Fruit fly (Drosophila melanogaster) whole organism, embryonic: ENCODE data around the gene CG17786.

Experiments used
- Atf3 ChIP-seq: fragments of 200-800 bp; sonication (Bioruptor generic); optimal IDR thresholded peaks from 3 replicates; lab custom pipeline; 2016; ENCODE audit warnings: missing biosample characterization, missing genetic modification characterization
- CG10543 ChIP-seq: fragments of 200-800 bp; sonication (Bioruptor generic); optimal IDR thresholded peaks from 3 replicates; lab custom pipeline; 2017; ENCODE audit warnings: missing biosample characterization, mild to moderate bottlenecking, missing genetic modification characterization, moderate library complexity
- CG10565 ChIP-seq: fragments of 200-800 bp; sonication (Bioruptor generic); optimal IDR thresholded peaks from 3 replicates; lab custom pipeline; 2016; ENCODE audit warnings: missing biosample characterization, mild to moderate bottlenecking, missing genetic modification characterization
- CG12299 ChIP-seq: fragments of 200-800 bp; sonication (Bioruptor generic); optimal IDR thresholded peaks from 2 replicates; lab custom pipeline; 2018; ENCODE audit warnings: missing biosample characterization, mild to moderate bottlenecking, missing genetic modification characterization
- CG1529 ChIP-seq: fragments of 200-800 bp; sonication (Bioruptor generic); optimal IDR thresholded peaks from 3 replicates; lab custom pipeline; 2018; ENCODE audit warnings: missing biosample characterization, missing genetic modification characterization
- CG15479 ChIP-seq: fragments of 200-800 bp; sonication (Bioruptor generic); optimal IDR thresholded peaks from 3 replicates; lab custom pipeline; 2019; ENCODE audit warnings: missing biosample characterization, mild to moderate bottlenecking, missing genetic modification characterization, moderate library complexity
- CG1602 ChIP-seq: fragments of 200-800 bp; sonication (Bioruptor generic); optimal IDR thresholded peaks from 3 replicates; lab custom pipeline; 2016; ENCODE audit warnings: missing biosample characterization, missing genetic modification characterization
- CG18619 ChIP-seq: fragments of 200-800 bp; sonication (Bioruptor generic); optimal IDR thresholded peaks from 3 replicates; lab custom pipeline; 2017; ENCODE audit warnings: missing biosample characterization, mild to moderate bottlenecking, missing genetic modification characterization
- CG30431 ChIP-seq: fragments of 200-800 bp; sonication (Bioruptor generic); optimal IDR thresholded peaks from 2 replicates; lab custom pipeline; 2017; ENCODE audit warnings: missing biosample characterization, missing genetic modification characterization
- CG3065 ChIP-seq: fragments of 200-800 bp; sonication (Bioruptor generic); optimal IDR thresholded peaks from 2 replicates; lab custom pipeline; 2016; ENCODE audit warnings: missing biosample characterization, missing genetic modification characterization
- CG33213 ChIP-seq: fragments of 200-800 bp; sonication (Bioruptor generic); optimal IDR thresholded peaks from 3 replicates; lab custom pipeline; 2016; ENCODE audit warnings: missing biosample characterization, missing genetic modification characterization
- CG33557 ChIP-seq: fragments of 200-800 bp; sonication (Bioruptor generic); optimal IDR thresholded peaks from 2 replicates; lab custom pipeline; 2019; ENCODE audit warnings: missing biosample characterization, mild to moderate bottlenecking, missing genetic modification characterization, moderate library complexity
- CG42726 ChIP-seq: fragments of 200-800 bp; sonication (Bioruptor generic); IDR thresholded peaks from 2 replicates; pipeline ENCODE4 v1.3.6; 2022; ENCODE audit warnings: missing biosample characterization, missing genetic modification characterization; ENCODE audit not compliant: partially characterized antibody
- CG4707 ChIP-seq: fragments of 200-800 bp; sonication (Bioruptor generic); optimal IDR thresholded peaks from 2 replicates; lab custom pipeline; 2018; ENCODE audit warnings: missing biosample characterization, mild to moderate bottlenecking, missing genetic modification characterization, moderate library complexity
- CG6813 ChIP-seq: fragments of 200-800 bp; sonication (Bioruptor generic); optimal IDR thresholded peaks from 2 replicates; lab custom pipeline; 2017; ENCODE audit warnings: missing biosample characterization, missing genetic modification characterization, mild to moderate bottlenecking, moderate library complexity, missing genetic modification reagents
- CG8924 ChIP-seq: fragments of 200-800 bp; optimal IDR thresholded peaks from 3 replicates; lab custom pipeline; 2019; ENCODE audit warnings: missing biosample characterization, mild to moderate bottlenecking, missing genetic modification characterization, moderate library complexity
- CG9215 ChIP-seq: fragments of 200-800 bp; sonication (Bioruptor generic); IDR thresholded peaks from 2 replicates; pipeline ENCODE4 v1.3.6; 2022; ENCODE audit warnings: missing biosample characterization, missing genetic modification characterization
- D19B ChIP-seq: fragments of 200-800 bp; sonication (Bioruptor generic); optimal IDR thresholded peaks from 2 replicates; lab custom pipeline; 2017; ENCODE audit warnings: missing biosample characterization, mild to moderate bottlenecking, missing genetic modification characterization
- Drgx ChIP-seq: fragments of 200-800 bp; sonication (Bioruptor generic); IDR thresholded peaks from 2 replicates; pipeline ENCODE4 v1.3.6; 2022; ENCODE audit warnings: missing biosample characterization, missing genetic modification characterization
- Fer1 ChIP-seq: fragments of 200-800 bp; sonication (Bioruptor generic); optimal IDR thresholded peaks from 2 replicates; lab custom pipeline; 2017; ENCODE audit warnings: missing biosample characterization, mild to moderate bottlenecking, missing genetic modification characterization
- Fer2 ChIP-seq: fragments of 200-800 bp; sonication (Bioruptor generic); optimal IDR thresholded peaks from 2 replicates; lab custom pipeline; 2018; ENCODE audit warnings: missing biosample characterization, mild to moderate bottlenecking, missing genetic modification characterization, moderate library complexity
- Hmr ChIP-seq: fragments of 200-800 bp; sonication (Bioruptor generic); optimal IDR thresholded peaks from 3 replicates; lab custom pipeline; 2017; ENCODE audit warnings: mild to moderate bottlenecking, missing biosample characterization, missing genetic modification reagents, missing genetic modification characterization
- Jarid2 ChIP-seq: fragments of 200-800 bp; sonication (Bioruptor generic); optimal IDR thresholded peaks from 3 replicates; lab custom pipeline; 2017; ENCODE audit warnings: mild to moderate bottlenecking, missing biosample characterization, missing genetic modification reagents, missing genetic modification characterization
- Lpt ChIP-seq: fragments of >200 bp; optimal IDR thresholded peaks from 2 replicates; lab custom pipeline; 2018; ENCODE audit warnings: missing biosample characterization, missing genetic modification characterization
- Meics ChIP-seq: fragments of 200-800 bp; sonication (Bioruptor generic); optimal IDR thresholded peaks from 2 replicates; lab custom pipeline; 2017; ENCODE audit warnings: missing biosample characterization, mild to moderate bottlenecking, missing genetic modification characterization
- Scr ChIP-seq: fragments of 200-800 bp; sonication (Bioruptor generic); IDR thresholded peaks from 2 replicates; pipeline ENCODE4 v1.3.6; 2022; ENCODE audit warnings: missing biosample characterization, missing genetic modification characterization; ENCODE audit not compliant: partially characterized antibody
- Ssrp ChIP-seq: fragments of 200-800 bp; sonication (Bioruptor generic); optimal IDR thresholded peaks from 2 replicates; lab custom pipeline; 2018; ENCODE audit warnings: missing biosample characterization, mild to moderate bottlenecking, missing genetic modification characterization, moderate library complexity
- Vsx1 ChIP-seq: fragments of 200-800 bp; sonication (Bioruptor generic); optimal IDR thresholded peaks from 2 replicates; lab custom pipeline; 2017; ENCODE audit warnings: missing biosample characterization, mild to moderate bottlenecking, missing genetic modification characterization, missing genetic modification reagents
- cwo ChIP-seq: fragments of 200-800 bp; sonication (Bioruptor generic); optimal IDR thresholded peaks from 3 replicates; lab custom pipeline; 2017; ENCODE audit warnings: missing biosample characterization, missing genetic modification characterization, mild to moderate bottlenecking, moderate library complexity, missing genetic modification reagents
- en ChIP-seq: fragments of 200-800 bp; sonication (Bioruptor generic); optimal IDR thresholded peaks from 2 replicates; lab custom pipeline; 2016; ENCODE audit warnings: missing biosample characterization, missing genetic modification characterization
- eve ChIP-seq, 2 experiments: fragments of >200 bp; optimal IDR thresholded peaks; 2 replicates each; lab custom pipeline; 2017; ENCODE audit warnings: missing biosample characterization in 2 of 2, missing genetic modification characterization in 2 of 2
- gcm ChIP-seq: fragments of 200-800 bp; sonication (Bioruptor generic); optimal IDR thresholded peaks from 2 replicates; lab custom pipeline; 2019; ENCODE audit warnings: missing biosample characterization, mild to moderate bottlenecking, missing genetic modification characterization, moderate library complexity
- gem ChIP-seq: fragments of 200-800 bp; sonication (Bioruptor generic); optimal IDR thresholded peaks from 2 replicates; lab custom pipeline; 2019; ENCODE audit warnings: missing biosample characterization, mild to moderate bottlenecking, missing genetic modification characterization, moderate library complexity
- gsb-n ChIP-seq: fragments of 200-800 bp; sonication (Bioruptor generic); optimal IDR thresholded peaks from 3 replicates; lab custom pipeline; 2018; ENCODE audit warnings: missing biosample characterization, mild to moderate bottlenecking, missing genetic modification characterization
- hbn ChIP-seq: fragments of 200-800 bp; sonication (Bioruptor generic); IDR thresholded peaks from 2 replicates; pipeline ENCODE4 v1.3.6; 2022; ENCODE audit warnings: missing biosample characterization, missing genetic modification characterization; ENCODE audit not compliant: partially characterized antibody
- her ChIP-seq: fragments of 200-800 bp; sonication (Bioruptor generic); optimal IDR thresholded peaks from 2 replicates; lab custom pipeline; 2016; ENCODE audit warnings: missing biosample characterization, missing genetic modification characterization
- hkb ChIP-seq, 2 experiments: fragments of 200-800 bp in 1 of 2; fragments of >200 bp in 1 of 2; sonication (Bioruptor generic) in 1 of 2; IDR thresholded peaks in 1 of 2; optimal IDR thresholded peaks in 1 of 2; 2 replicates each; pipeline versions ENCODE4 v1.3.6 to Lab custom; 2017 to 2022; ENCODE audit warnings: missing biosample characterization in 1 of 2, missing genetic modification characterization in 1 of 2
- onecut ChIP-seq: fragments of 200-800 bp; sonication (Bioruptor generic); IDR thresholded peaks from 2 replicates; pipeline ENCODE4 v1.3.6; 2022; ENCODE audit warnings: missing biosample characterization, missing genetic modification characterization
- pfk ChIP-seq: fragments of 200-800 bp; sonication (Bioruptor generic); optimal IDR thresholded peaks from 2 replicates; lab custom pipeline; 2018; ENCODE audit warnings: missing biosample characterization, mild to moderate bottlenecking, missing genetic modification characterization, moderate library complexity
- phol ChIP-seq: fragments of 200-800 bp; sonication (Bioruptor generic); optimal IDR thresholded peaks from 3 replicates; lab custom pipeline; 2018; ENCODE audit warnings: missing biosample characterization, mild to moderate bottlenecking, missing genetic modification characterization, moderate library complexity
- sens-2 ChIP-seq: fragments of 200-800 bp; sonication (Bioruptor generic); IDR thresholded peaks from 2 replicates; pipeline ENCODE4 v1.3.6; 2022; ENCODE audit warnings: missing biosample characterization, missing genetic modification characterization
- slp2 ChIP-seq: fragments of 200-800 bp; sonication (Bioruptor generic); optimal IDR thresholded peaks from 2 replicates; lab custom pipeline; 2016; ENCODE audit warnings: missing biosample characterization, missing genetic modification characterization
- sqz ChIP-seq: fragments of 200-800 bp; sonication (Bioruptor generic); optimal IDR thresholded peaks from 3 replicates; lab custom pipeline; 2018; ENCODE audit warnings: missing biosample characterization, mild to moderate bottlenecking, missing genetic modification characterization
- tna ChIP-seq: fragments of 200-800 bp; sonication (Bioruptor generic); IDR thresholded peaks from 2 replicates; pipeline ENCODE4 v1.3.6; 2022; ENCODE audit warnings: missing biosample characterization, missing genetic modification characterization; ENCODE audit not compliant: partially characterized antibody
- usp ChIP-seq: fragments of >200 bp; optimal IDR thresholded peaks from 2 replicates; lab custom pipeline; 2017; ENCODE audit warnings: missing biosample characterization, missing genetic modification characterization
- vfl ChIP-seq: fragments of 200-800 bp; sonication (Bioruptor generic); optimal IDR thresholded peaks from 2 replicates; lab custom pipeline; 2016; ENCODE audit warnings: missing biosample characterization, missing genetic modification characterization
- wek ChIP-seq: fragments of 200-800 bp; sonication (Bioruptor generic); optimal IDR thresholded peaks from 3 replicates; lab custom pipeline; 2018; ENCODE audit warnings: missing biosample characterization, mild to moderate bottlenecking, missing genetic modification characterization, moderate library complexity
- yki ChIP-seq: fragments of >200 bp; optimal IDR thresholded peaks from 3 replicates; lab custom pipeline; 2018

CG17786 gene

dm6 chr3R:24230423-24231205, 12.1 kb upstream of the CG17786 start, which contains the start of gene mask (continued):
- TF ChIP-seq Fer2 (tag; lab: Kevin White, UChicago) (peak; percentile 82), D19B (peak; percentile 32), gem (tag; lab: Kevin White, UChicago) (peak; percentile 53), CG33213 (GFP tag; lab: Kevin White, UChicago) (peak; percentile 84), CG33557 (GFP tag; lab: Kevin White, UChicago) (peak; percentile 71), CG10543 (peak; percentile 92), CG18619 (GFP tag; lab: Kevin White, UChicago) (peak; percentile 88), tna (GFP tag; lab: Robert Waterston, UW) (no peak), phol (tag; lab: Kevin White, UChicago) (peak; percentile 98), onecut (GFP tag; lab: Robert Waterston, UW) (peak; percentile 74), Drgx (GFP tag; lab: Robert Waterston, UW) (no peak), CG42726 (GFP tag; lab: Robert Waterston, UW) (peak; percentile 33; the same call in 1 of the 2 replicates), Atf3 (GFP tag; lab: Kevin White, UChicago) (peak; percentile 73), sqz (GFP tag; lab: Kevin White, UChicago) (peak; percentile 78), CG12299 (tag; lab: Kevin White, UChicago) (peak; percentile 54), gsb-n (tag; lab: Kevin White, UChicago) (peak; percentile 41), hkb (optimal IDR thresholded peaks at IDR 0.05; lab: Kevin White, UChicago) (no peak), hkb (GFP tag; IDR thresholded peaks at IDR 0.05; lab: Robert Waterston, UW) (peak; percentile 55; the same call in 1 of the 2 replicates), CG30431 (GFP tag; lab: Kevin White, UChicago) (peak; percentile 33), cwo (no peak), CG4707 (GFP tag; lab: Kevin White, UChicago) (peak; percentile 54), eve (GFP tag; optimal IDR thresholded peaks at IDR 0.05; lab: Kevin White, UChicago) (no peak), Meics (GFP tag; lab: Kevin White, UChicago) (peak; percentile 85), vfl (GFP tag; lab: Kevin White, UChicago) (peak; percentile 45), CG1602 (GFP tag; lab: Kevin White, UChicago) (peak; percentile 42), yki (no peak), Vsx1 (peak; percentile 78), CG9215 (GFP tag; lab: Robert Waterston, UW) (0 out of 2 replicates have a peak, but pooled peaks have one; percentile 40), CG10565 (no peak), Fer1 (GFP tag; lab: Kevin White, UChicago) (peak; percentile 72), Hmr (GFP tag; lab: Kevin White, UChicago) (peak; percentile 86), gcm (GFP tag; lab: Kevin White, UChicago) (peak; percentile 42), CG6813 (GFP tag; lab: Kevin White, UChicago) (peak; percentile 78), en (peak; percentile 63), sens-2 (GFP tag; lab: Robert Waterston, UW) (peak; percentile 86), CG3065 (GFP tag; lab: Kevin White, UChicago) (peak; percentile 71), Scr (GFP tag; lab: Robert Waterston, UW) (0 out of 2 replicates have a peak, but pooled peaks have one; percentile 5), usp (no peak), CG1529 (GFP tag; lab: Kevin White, UChicago) (peak; percentile 26), wek (peak; percentile 70), her (GFP tag; lab: Kevin White, UChicago) (peak; percentile 70), CG15479 (peak; percentile 4), pfk (GFP tag; lab: Kevin White, UChicago) (peak; percentile 70), hbn (no peak), Lpt (GFP tag; lab: Kevin White, UChicago) (no peak), Ssrp (tag; lab: Kevin White, UChicago) (peak; percentile 34), Jarid2 (GFP tag; lab: Kevin White, UChicago) (peak; percentile 51), slp2 (GFP tag; lab: Kevin White, UChicago) (peak; percentile 81), CG8924 (tag; lab: Kevin White, UChicago) (peak; percentile 32)
